Worm (Caenorhabditis elegans) whole organism, L4 larva: ENCODE results near the gene rib-2.

Experiments
- T26A8.4 ChIP-seq: fragments of 200-800 bp; sonication (Bioruptor generic); IDR thresholded peaks from 2 replicates; pipeline ENCODE4 v1.3.6; 2022; ENCODE audit warnings: missing genetic modification characterization, missing compliant biosample characterization
- Y5F2A.4 ChIP-seq: fragments of 200-800 bp; sonication (Bioruptor generic); optimal IDR thresholded peaks from 2 replicates; lab custom pipeline; 2018; ENCODE audit warnings: mild to moderate bottlenecking, missing genetic modification characterization, missing compliant biosample characterization
- ZK337.2 ChIP-seq: fragments of 200-800 bp; sonication (Bioruptor generic); IDR thresholded peaks from 2 replicates; pipeline ENCODE4 v1.3.6; 2022; ENCODE audit warnings: missing genetic modification reagents, missing genetic modification characterization, missing compliant biosample characterization
- aha-1 ChIP-seq: fragments of 150-350 bp; peaks from one replicate; lab custom pipeline; 2014; ENCODE audit warnings: missing biosample characterization, missing genetic modification characterization
- ama-1 ChIP-seq: fragments of 150-350 bp; optimal IDR thresholded peaks from 2 replicates; lab custom pipeline; 2014; ENCODE audit warnings: inconsistent platforms, mixed read lengths
- attf-4 ChIP-seq: sonication (generic microtip); optimal IDR thresholded peaks from 3 replicates; lab custom pipeline; 2017; ENCODE audit warnings: missing biosample characterization, missing genetic modification characterization
- ceh-28 ChIP-seq: fragments of 150-350 bp; optimal IDR thresholded peaks from 2 replicates; lab custom pipeline; 2014; ENCODE audit warnings: missing biosample characterization, missing genetic modification reagents, missing genetic modification characterization
- ceh-44 ChIP-seq: fragments of 200-800 bp; sonication (Bioruptor generic); IDR thresholded peaks from 2 replicates; pipeline ENCODE4 v1.3.6; 2022; ENCODE audit warnings: missing genetic modification reagents, missing genetic modification characterization, missing compliant biosample characterization
- ctbp-1 ChIP-seq: fragments of 200-800 bp; sonication (Bioruptor generic); IDR thresholded peaks from 2 replicates; pipeline ENCODE4 v1.3.6; 2022; ENCODE audit warnings: missing genetic modification reagents, missing genetic modification characterization, missing compliant biosample characterization
- daf-12 ChIP-seq: fragments of 150-350 bp; optimal IDR thresholded peaks from 2 replicates; lab custom pipeline; 2014; ENCODE audit warnings: missing biosample characterization, missing genetic modification reagents, missing genetic modification characterization
- daf-16 ChIP-seq, 3 experiments: sonication (generic microtip); optimal IDR thresholded peaks; 2 replicates each; lab custom pipeline; 2016 to 2017; ENCODE audit warnings: missing genetic modification characterization in 3 of 3, missing genetic modification reagents in 3 of 3, mild to moderate bottlenecking in 2 of 3, missing compliant biosample characterization in 2 of 3, missing biosample characterization in 1 of 3, moderate library complexity in 1 of 3
- dmd-8 ChIP-seq: fragments of 200-800 bp; sonication (Bioruptor generic); IDR thresholded peaks from 2 replicates; pipeline ENCODE4 v1.3.6; 2022; ENCODE audit warnings: missing genetic modification characterization, missing compliant biosample characterization
- duxl-1 ChIP-seq: sonication (generic microtip); optimal IDR thresholded peaks from 2 replicates; lab custom pipeline; 2016; ENCODE audit warnings: mild to moderate bottlenecking, missing genetic modification characterization, moderate library complexity, missing compliant biosample characterization; ENCODE audit not compliant: poor library complexity
- egl-27 ChIP-seq: sonication (generic microtip); optimal IDR thresholded peaks from 3 replicates; lab custom pipeline; 2017; ENCODE audit warnings: missing biosample characterization, missing genetic modification reagents, missing genetic modification characterization
- egl-43 ChIP-seq: fragments of 200-800 bp; sonication (Bioruptor generic); IDR thresholded peaks from 2 replicates; pipeline ENCODE4 v1.3.6; 2022; ENCODE audit warnings: missing genetic modification reagents, missing genetic modification characterization, missing compliant biosample characterization
- gei-8 ChIP-seq: fragments of 200-800 bp; sonication (Bioruptor generic); optimal IDR thresholded peaks from 2 replicates; lab custom pipeline; 2018; ENCODE audit warnings: mild to moderate bottlenecking, missing genetic modification characterization, missing compliant biosample characterization
- hif-1 ChIP-seq, 2 experiments: sonication (generic microtip); optimal IDR thresholded peaks; 2 replicates each; lab custom pipeline; 2016 to 2017; ENCODE audit warnings: missing compliant biosample characterization in 2 of 2, missing genetic modification characterization in 2 of 2, missing genetic modification reagents in 2 of 2, missing genotype in 2 of 2, mild to moderate bottlenecking in 1 of 2
- hlh-11 ChIP-seq: fragments of 200-800 bp; sonication (Bioruptor generic); optimal IDR thresholded peaks from 2 replicates; lab custom pipeline; 2018; ENCODE audit warnings: mild to moderate bottlenecking, missing genetic modification characterization, missing compliant biosample characterization
- lim-7 ChIP-seq: fragments of 200-800 bp; sonication (Bioruptor generic); IDR thresholded peaks from 2 replicates; pipeline ENCODE4 v1.3.6; 2022; ENCODE audit warnings: missing genetic modification characterization, missing compliant biosample characterization
- lin-13 ChIP-seq: fragments of 150-350 bp; optimal IDR thresholded peaks from 2 replicates; lab custom pipeline; 2014; ENCODE audit warnings: missing biosample characterization, missing genetic modification reagents, missing genetic modification characterization
- madf-9 ChIP-seq: fragments of 200-800 bp; sonication (Bioruptor generic); conservative IDR thresholded peaks from 2 replicates; pipeline ENCODE4 v1.3.6; 2022; ENCODE audit warnings: missing genetic modification reagents, missing genetic modification characterization, missing compliant biosample characterization
- mep-1 ChIP-seq: fragments of 150-350 bp; sonication (generic microtip); optimal IDR thresholded peaks from 3 replicates; lab custom pipeline; 2014; ENCODE audit warnings: missing biosample characterization, missing genetic modification characterization
- mxl-2 ChIP-seq: fragments of 200-800 bp; sonication (Bioruptor generic); conservative IDR thresholded peaks from 2 replicates; pipeline ENCODE4 v1.3.6; 2022; ENCODE audit warnings: missing genetic modification reagents, missing genetic modification characterization, missing compliant biosample characterization
- nhr-11 ChIP-seq: fragments of 150-350 bp; optimal IDR thresholded peaks from 2 replicates; lab custom pipeline; 2014; ENCODE audit warnings: missing biosample characterization, missing genetic modification characterization
- nhr-111 ChIP-seq: fragments of 200-800 bp; sonication (Bioruptor generic); optimal IDR thresholded peaks from 2 replicates; lab custom pipeline; 2018; ENCODE audit warnings: mild to moderate bottlenecking, missing genetic modification characterization, missing compliant biosample characterization
- nhr-237 ChIP-seq: sonication (generic microtip); optimal IDR thresholded peaks from 2 replicates; lab custom pipeline; 2017; ENCODE audit warnings: missing biosample characterization, missing genetic modification characterization
- nhr-48 ChIP-seq: sonication (generic microtip); optimal IDR thresholded peaks from 2 replicates; lab custom pipeline; 2016; ENCODE audit warnings: mild to moderate bottlenecking, missing genetic modification characterization, missing compliant biosample characterization
- pha-4 ChIP-seq, 2 experiments: fragments of 150-350 bp in 1 of 2; fragments of 200-800 bp in 1 of 2; sonication (Bioruptor generic) in 1 of 2; IDR thresholded peaks in 1 of 2; optimal IDR thresholded peaks in 1 of 2; 2 replicates each; pipeline versions ENCODE4 v1.3.6 to Lab custom; 2014 to 2022; ENCODE audit warnings: missing genetic modification characterization in 2 of 2, missing genetic modification reagents in 2 of 2, missing biosample characterization in 1 of 2, missing compliant biosample characterization in 1 of 2
- pqm-1 ChIP-seq: sonication (generic microtip); optimal IDR thresholded peaks from 2 replicates; lab custom pipeline; 2017; ENCODE audit warnings: missing biosample characterization, missing genetic modification characterization
- sdz-12 ChIP-seq: fragments of 200-800 bp; sonication (Bioruptor generic); optimal IDR thresholded peaks from 2 replicates; lab custom pipeline; 2018; ENCODE audit warnings: mild to moderate bottlenecking, missing genetic modification characterization, missing compliant biosample characterization
- snpc-1.2 ChIP-seq: fragments of 200-800 bp; sonication (Bioruptor generic); IDR thresholded peaks from 2 replicates; pipeline ENCODE4 v1.3.6; 2022; ENCODE audit warnings: missing genetic modification reagents, missing genetic modification characterization, missing compliant biosample characterization
- unc-39 ChIP-seq: sonication (generic microtip); optimal IDR thresholded peaks from 2 replicates; lab custom pipeline; 2017; ENCODE audit warnings: missing biosample characterization, missing genetic modification characterization
- unc-62 ChIP-seq, 3 experiments: fragments of 150-350 bp in 1 of 3; sonication (generic microtip); optimal IDR thresholded peaks in 2 of 3; peaks in 1 of 3; 1 replicate in 1 of 3; 2 replicates in 2 of 3; lab custom pipeline; 2014 to 2017; ENCODE audit warnings: missing biosample characterization in 3 of 3, missing genetic modification characterization in 3 of 3, missing genetic modification reagents in 3 of 3, missing genotype in 1 of 3
- zip-11 ChIP-seq: fragments of 200-800 bp; sonication (Bioruptor generic); IDR thresholded peaks from 2 replicates; pipeline ENCODE4 v1.3.6; 2022; ENCODE audit warnings: missing genetic modification characterization, missing compliant biosample characterization
- ztf-11 ChIP-seq: fragments of 150-350 bp; optimal IDR thresholded peaks from 2 replicates; lab custom pipeline; 2014; ENCODE audit warnings: missing biosample characterization, missing genetic modification characterization
- ztf-7 ChIP-seq: fragments of 150-350 bp; optimal IDR thresholded peaks from 2 replicates; lab custom pipeline; 2014; ENCODE audit warnings: missing biosample characterization, missing genetic modification characterization

The rib-2 gene

ce11 chrIII:10759050-10760023 is 16.7 kb downstream of the rib-2 start, which contains the start of gene tasp-1 (continued):
- peak; percentile 100 for TF ChIP-seq T26A8.4 (GFP tag; lab: Robert Waterston, UW)
- peak; percentile 98 for TF ChIP-seq nhr-111 (GFP tag; lab: Kevin White, UChicago)
- TF ChIP-seq duxl-1: peak; percentile 98
- peak; percentile 96 for TF ChIP-seq Y5F2A.4 (GFP tag; lab: Kevin White, UChicago)
- TF ChIP-seq lin-13 (GFP tag; lab: Kevin White, UChicago): peak; percentile 100
- peak; percentile 100 for TF ChIP-seq hlh-11
- TF ChIP-seq lim-7 (GFP tag; lab: Robert Waterston, UW): peak; percentile 98
- TF ChIP-seq snpc-1.2: peak; percentile 93
- peak; percentile 80; the same call in 1 of the 2 replicates for TF ChIP-seq zip-11 (GFP tag; lab: Robert Waterston, UW)
- TF ChIP-seq ctbp-1 (GFP tag; lab: Robert Waterston, UW): peak; percentile 100
- TF ChIP-seq ZK337.2: peak; percentile 96
- TF ChIP-seq nhr-11 (tag; lab: Kevin White, UChicago): peak; percentile 100
- peak; percentile 100 for TF ChIP-seq aha-1 (tag; lab: Kevin White, UChicago)
- TF ChIP-seq ceh-44 (GFP tag; lab: Robert Waterston, UW): peak; percentile 98
- TF ChIP-seq dmd-8 (GFP tag; lab: Robert Waterston, UW): peak; percentile 96
- peak; percentile 86 for TF ChIP-seq pqm-1 (tag; lab: Kevin White, UChicago)
- peak; percentile 100 for TF ChIP-seq egl-43 (GFP tag; lab: Robert Waterston, UW)

ce11 chrIII:10763032-10763431 is 20.4 kb downstream of the rib-2 start, which contains the start of gene dpy-28:
Gene dpy-28 (plus strand): TSS chrIII:10763131.
- TF ChIP-seq nhr-48 (tag; lab: Kevin White, UChicago) (no peak), sdz-12 (GFP tag; lab: Kevin White, UChicago) (no peak), ama-1 (peak; percentile 70), ztf-7 (no peak), madf-9 (no peak), ceh-44 (GFP tag; lab: Robert Waterston, UW) (no peak), hif-1 (tag; optimal IDR thresholded peaks at IDR 0.05; lab: Kevin White, UChicago) (no peak), pha-4 (GFP tag; IDR thresholded peaks at IDR 0.05; lab: Robert Waterston, UW) (no peak), pha-4 (tag; optimal IDR thresholded peaks at IDR 0.05; lab: Kevin White, UChicago) (no peak), mxl-2 (GFP tag; lab: Robert Waterston, UW) (no peak), ceh-28 (no peak), gei-8 (no peak), daf-16 (GFP tag; optimal IDR thresholded peaks at IDR 0.05; lab: Kevin White, UChicago) (no peak), daf-16 (tag; optimal IDR thresholded peaks at IDR 0.05; lab: Kevin White, UChicago) (peak; percentile 20), egl-27 (tag; lab: Kevin White, UChicago) (no peak), attf-4 (tag; lab: Kevin White, UChicago) (no peak), nhr-237 (tag; lab: Kevin White, UChicago) (no peak), aha-1 (tag; lab: Kevin White, UChicago) (peak; percentile 81), unc-39 (no peak), pqm-1 (tag; lab: Kevin White, UChicago) (no peak), mep-1 (tag; lab: Kevin White, UChicago) (peak; percentile 34), snpc-1.2 (no peak), daf-12 (tag; lab: Kevin White, UChicago) (no peak)

- TF ChIP-seq ztf-11: no peak
- peak in 1 of 2 experiments; percentile 58 for TF ChIP-seq unc-62 (GFP tag; optimal IDR thresholded peaks at IDR 0.05 in 1 of 2; lab: Kevin White, UChicago)
- TF ChIP-seq unc-62 (tag; optimal IDR thresholded peaks at IDR 0.05; lab: Kevin White, UChicago): no peak
- TF ChIP-seq aha-1 (tag; lab: Kevin White, UChicago): peak; percentile 79
- TF ChIP-seq, all 104 proteins: peak for 2
Measured at ce11 chrIII:10769693-10770092, 27.1 kb downstream of the rib-2 start.
